Worm (Caenorhabditis elegans) whole organism, midembryonic: Measurements from ENCODE around the gene R04F11.5.

Source experiments
- T22C8.4 ChIP-seq: fragments of 200-800 bp; sonication (Bioruptor generic); IDR thresholded peaks from 2 replicates; pipeline ENCODE4 v1.3.6; 2022; ENCODE audit warnings: missing genetic modification characterization, missing compliant biosample characterization
- cog-1 ChIP-seq: sonication (generic microtip); optimal IDR thresholded peaks from 2 replicates; lab custom pipeline; 2016; ENCODE audit warnings: missing genetic modification characterization, missing compliant biosample characterization
- flt-1 ChIP-seq: fragments of 200-800 bp; sonication (Bioruptor generic); IDR thresholded peaks from 2 replicates; pipeline ENCODE4 v1.3.6; 2022; ENCODE audit warnings: missing genetic modification characterization, missing compliant biosample characterization
- klf-2 ChIP-seq: fragments of 200-800 bp; sonication (Bioruptor generic); conservative IDR thresholded peaks from 2 replicates; pipeline ENCODE4 v1.3.6; 2022; ENCODE audit warnings: missing genetic modification reagents, missing genetic modification characterization, missing compliant biosample characterization
- med-1 ChIP-seq: sonication (generic microtip); optimal IDR thresholded peaks from 2 replicates; lab custom pipeline; 2017; ENCODE audit warnings: missing genetic modification characterization, mild to moderate bottlenecking, missing compliant biosample characterization, antibody characterized with exemption, missing genetic modification reagents; ENCODE audit not compliant: insufficient read depth
- ref-1 ChIP-seq: fragments of 200-800 bp; sonication (Bioruptor generic); conservative IDR thresholded peaks from 2 replicates; pipeline ENCODE4 v1.3.6; 2022; ENCODE audit warnings: missing genetic modification reagents, missing genetic modification characterization, missing compliant biosample characterization
- tab-1 ChIP-seq: fragments of 200-800 bp; sonication (Bioruptor generic); IDR thresholded peaks from 2 replicates; pipeline ENCODE4 v1.3.6; 2022; ENCODE audit warnings: missing genetic modification characterization, missing compliant biosample characterization
- ztf-23 ChIP-seq: fragments of 200-800 bp; sonication (Bioruptor generic); IDR thresholded peaks from 2 replicates; pipeline ENCODE4 v1.3.6; 2022; ENCODE audit warnings: missing genetic modification reagents, missing genetic modification characterization, missing compliant biosample characterization
- ztf-29 ChIP-seq: fragments of 200-800 bp; sonication (Bioruptor generic); IDR thresholded peaks from 2 replicates; pipeline ENCODE4 v1.3.6; 2022; ENCODE audit warnings: missing genetic modification reagents, missing genetic modification characterization, missing compliant biosample characterization

The R04F11.5 gene

DNA sequence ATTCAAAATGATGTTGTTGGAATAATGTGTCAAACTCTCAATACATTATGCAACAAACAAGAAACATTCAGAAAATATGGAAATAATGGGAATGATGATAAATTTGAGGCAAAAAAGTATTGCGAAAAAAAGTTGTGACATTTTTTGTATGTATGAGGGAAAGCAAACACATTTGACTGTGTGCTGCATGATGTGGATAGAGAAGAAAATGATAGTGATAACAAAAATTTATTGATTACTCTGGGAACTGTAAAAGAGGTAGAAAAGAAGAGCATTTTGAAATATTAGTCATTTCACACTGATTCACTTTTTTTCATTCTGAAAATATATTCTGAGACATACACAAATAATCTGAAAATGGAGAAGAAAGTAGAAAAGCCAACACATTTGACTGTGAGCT is 30.0 kb upstream of the R04F11.5 start:
- TF ChIP-seq med-1 = no peak
- TF ChIP-seq T22C8.4 (GFP tag; lab: Robert Waterston, UW) = no peak
- no peak for TF ChIP-seq flt-1 (GFP tag; lab: Robert Waterston, UW)
- no peak for TF ChIP-seq cog-1 (tag; lab: Kevin White, UChicago)

DNA sequence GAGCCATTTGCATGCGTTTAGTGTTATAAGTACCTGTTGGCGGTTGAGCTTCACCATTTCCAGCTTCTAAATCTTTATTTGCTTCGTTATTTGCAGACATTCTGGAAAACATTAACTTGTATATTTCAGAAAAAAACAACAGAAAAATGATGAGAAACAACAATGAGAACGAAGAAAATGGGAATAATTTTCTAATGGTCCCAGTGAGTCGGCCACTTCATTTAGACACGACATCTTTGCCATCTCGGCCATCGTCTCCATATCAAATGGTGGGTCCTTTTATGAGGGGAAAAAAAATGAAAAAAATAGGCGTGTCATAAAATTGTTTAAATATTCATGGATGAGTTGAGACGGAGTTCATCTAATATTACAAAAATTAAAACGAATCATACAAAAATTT is 28.0 kb upstream of the R04F11.5 start, which contains the start of gene snb-2:
TSS of gene snb-2 (minus strand) at position 101 of the 400 bp plus-strand sequence.
- TF ChIP-seq flt-1 (GFP tag; lab: Robert Waterston, UW) (no peak), ztf-29 (no peak), klf-2 (GFP tag; lab: Robert Waterston, UW) (no peak), cog-1 (tag; lab: Kevin White, UChicago) (no peak), ref-1 (GFP tag; lab: Robert Waterston, UW) (no peak), tab-1 (GFP tag; lab: Robert Waterston, UW) (no peak), med-1 (no peak), T22C8.4 (GFP tag; lab: Robert Waterston, UW) (no peak), ztf-23 (GFP tag; lab: Robert Waterston, UW) (no peak)

DNA sequence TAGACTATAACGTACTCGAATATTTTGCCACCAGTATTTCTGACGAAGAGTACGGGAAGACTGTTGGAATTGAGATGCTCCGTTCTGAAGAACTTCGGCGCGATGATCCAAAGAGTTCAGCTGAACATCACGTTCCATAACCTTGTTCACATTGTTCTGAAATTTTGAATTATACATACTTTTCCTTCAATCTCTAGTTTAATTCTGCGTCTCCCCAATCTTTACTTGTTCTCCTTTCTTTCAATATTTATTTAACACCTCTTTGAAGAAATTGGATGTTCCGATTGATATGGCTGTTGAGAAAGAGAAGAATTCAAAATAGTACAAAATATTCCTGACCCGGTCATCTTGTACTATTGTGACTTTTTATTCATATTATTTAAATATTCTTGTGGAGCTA is 27.0 kb upstream of the R04F11.5 start, which contains the start of gene F23H12.3:
TSS of gene F23H12.3 (plus strand) at position 301 of the 400 bp plus-strand sequence.
- TF ChIP-seq klf-2 (GFP tag; lab: Robert Waterston, UW) = no peak
- TF ChIP-seq flt-1 (GFP tag; lab: Robert Waterston, UW) = no peak
- TF ChIP-seq ztf-29 = no peak
- TF ChIP-seq med-1 = no peak
- no peak for TF ChIP-seq ref-1 (GFP tag; lab: Robert Waterston, UW)

DNA sequence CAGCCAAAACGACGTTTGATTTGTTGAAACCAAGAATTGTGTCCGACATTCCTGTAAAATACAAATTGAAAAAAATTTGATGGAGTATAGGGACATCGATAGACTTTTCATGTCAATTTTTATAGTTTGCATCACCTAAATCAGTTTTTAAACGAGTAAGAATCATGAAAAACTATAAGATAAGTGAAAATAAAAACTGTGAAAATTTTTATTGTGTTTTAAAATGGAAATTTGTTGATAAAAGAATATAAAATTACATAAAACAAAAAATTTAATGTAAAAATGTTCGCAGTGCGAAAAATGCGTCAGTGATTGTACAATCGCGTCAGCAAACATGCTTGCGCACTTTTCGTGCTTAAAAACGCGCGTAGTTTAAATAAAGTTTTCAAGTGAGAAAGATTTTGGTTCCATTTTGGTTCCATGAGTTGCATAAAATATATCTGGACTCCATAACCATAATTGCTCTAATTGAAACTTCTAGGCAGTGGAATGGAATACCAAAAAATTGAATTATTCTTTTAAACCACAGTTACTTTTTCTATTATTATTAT is 25.7 kb upstream of the R04F11.5 start, which contains the start of gene tomm-20:
TSS of gene tomm-20 (minus strand) at position 51 of the 551 bp plus-strand sequence.
- peak; percentile 83 for TF ChIP-seq cog-1 (tag; lab: Kevin White, UChicago)
- no peak for TF ChIP-seq tab-1 (GFP tag; lab: Robert Waterston, UW)
- peak; percentile 54 for TF ChIP-seq med-1
- TF ChIP-seq ztf-23 (GFP tag; lab: Robert Waterston, UW) = peak; percentile 88
- peak; percentile 72 for TF ChIP-seq klf-2 (GFP tag; lab: Robert Waterston, UW)
- TF ChIP-seq flt-1 (GFP tag; lab: Robert Waterston, UW) = peak; percentile 87

DNA sequence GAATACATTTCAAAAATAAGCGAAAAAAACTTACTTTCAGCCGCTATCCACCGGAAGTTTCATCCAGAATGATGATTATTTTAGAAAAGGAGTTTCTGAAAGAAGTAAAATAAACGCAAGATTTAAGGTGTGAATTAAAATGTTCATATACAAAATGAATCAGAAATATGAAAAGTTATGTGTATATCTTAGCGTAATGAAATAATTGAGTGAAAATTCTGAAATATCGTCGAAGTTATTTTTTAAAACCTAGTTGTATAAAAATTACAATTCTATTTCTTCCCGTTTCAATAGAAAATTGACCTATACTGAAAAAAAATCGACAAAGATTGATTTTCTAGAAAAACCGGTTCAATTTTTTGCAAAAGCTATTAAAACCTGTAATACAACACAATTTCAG is 20.1 kb upstream of the R04F11.5 start, which contains the start of gene twk-13:
TSS of gene twk-13 (minus strand) at position 101 of the 400 bp plus-strand sequence.
- TF ChIP-seq med-1 (no peak), tab-1 (GFP tag; lab: Robert Waterston, UW) (no peak), flt-1 (GFP tag; lab: Robert Waterston, UW) (no peak), klf-2 (GFP tag; lab: Robert Waterston, UW) (no peak), T22C8.4 (GFP tag; lab: Robert Waterston, UW) (no peak), ref-1 (GFP tag; lab: Robert Waterston, UW) (no peak), ztf-29 (no peak), cog-1 (tag; lab: Kevin White, UChicago) (no peak), ztf-23 (GFP tag; lab: Robert Waterston, UW) (no peak)

DNA sequence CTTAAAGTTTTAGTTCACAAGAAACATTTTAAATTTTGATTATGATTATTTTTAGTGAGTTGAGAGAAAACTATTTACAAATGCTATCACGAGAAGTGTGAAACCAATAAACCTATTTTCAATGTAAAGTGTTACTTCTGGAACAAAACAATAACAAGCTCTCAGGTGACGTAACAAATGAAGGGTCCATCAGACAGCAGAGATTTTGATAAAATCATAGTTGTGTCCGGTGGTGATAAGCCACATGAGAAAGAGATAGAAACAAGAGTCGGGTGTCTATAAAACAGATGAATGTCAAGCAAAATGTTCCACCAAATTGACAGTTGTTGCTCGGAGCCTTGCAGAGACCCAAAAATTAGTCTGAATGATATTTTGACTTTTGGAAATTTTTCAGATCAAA is 16.6 kb upstream of the R04F11.5 start:
- TF ChIP-seq med-1 (no peak), tab-1 (GFP tag; lab: Robert Waterston, UW) (no peak), flt-1 (GFP tag; lab: Robert Waterston, UW) (no peak), T22C8.4 (GFP tag; lab: Robert Waterston, UW) (no peak), ref-1 (GFP tag; lab: Robert Waterston, UW) (no peak), ztf-23 (GFP tag; lab: Robert Waterston, UW) (no peak), ztf-29 (no peak)

DNA sequence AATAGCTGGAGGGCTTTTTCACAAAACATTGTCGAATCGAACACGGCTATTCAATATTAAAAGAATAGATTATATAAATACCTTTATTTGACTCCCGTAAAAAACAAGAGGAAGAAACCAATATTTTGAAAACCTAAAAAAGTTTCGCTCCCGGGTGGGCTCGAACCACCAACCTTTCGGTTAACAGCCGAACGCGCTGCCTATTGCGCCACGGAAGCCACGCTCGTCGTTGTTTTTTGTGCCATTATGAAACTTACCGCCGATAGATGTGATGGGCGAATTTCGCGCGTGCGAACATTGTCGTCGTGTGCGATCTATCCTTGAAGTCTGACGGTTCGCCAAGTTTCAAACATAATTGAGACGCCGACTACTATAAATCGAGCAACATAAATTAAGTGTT is 14.0 kb upstream of the R04F11.5 start:
- TF ChIP-seq cog-1 (tag; lab: Kevin White, UChicago) (no peak), flt-1 (GFP tag; lab: Robert Waterston, UW) (peak; percentile 79), med-1 (no peak), ref-1 (GFP tag; lab: Robert Waterston, UW) (peak; percentile 46; the same call in 1 of the 2 replicates), tab-1 (GFP tag; lab: Robert Waterston, UW) (peak; percentile 61; the same call in 1 of the 2 replicates), ztf-23 (GFP tag; lab: Robert Waterston, UW) (peak; percentile 71), klf-2 (GFP tag; lab: Robert Waterston, UW) (no peak)

DNA sequence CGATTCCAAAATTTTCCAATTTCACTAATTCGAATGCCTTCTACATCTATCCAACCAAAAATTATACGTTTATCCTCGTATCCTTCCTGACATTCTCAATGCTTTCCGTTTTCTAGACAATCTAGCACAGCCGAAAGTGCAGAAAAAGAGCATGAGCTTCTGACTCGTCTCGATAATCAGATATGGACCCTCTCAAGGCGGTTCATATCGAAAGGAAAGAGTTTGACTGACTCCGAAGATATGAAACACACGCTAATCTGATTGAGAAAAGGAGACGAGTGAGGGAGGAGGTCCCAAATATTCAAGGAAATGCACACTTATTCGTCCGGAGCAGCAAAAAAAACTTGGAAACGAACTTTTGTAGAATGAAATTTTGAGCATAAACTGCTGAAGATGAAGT is 11.4 kb upstream of the R04F11.5 start:
- TF ChIP-seq cog-1 (tag; lab: Kevin White, UChicago) (no peak), tab-1 (GFP tag; lab: Robert Waterston, UW) (no peak), flt-1 (GFP tag; lab: Robert Waterston, UW) (no peak), ztf-29 (no peak), ztf-23 (GFP tag; lab: Robert Waterston, UW) (no peak), med-1 (no peak), ref-1 (GFP tag; lab: Robert Waterston, UW) (no peak), klf-2 (GFP tag; lab: Robert Waterston, UW) (no peak), T22C8.4 (GFP tag; lab: Robert Waterston, UW) (no peak)

DNA sequence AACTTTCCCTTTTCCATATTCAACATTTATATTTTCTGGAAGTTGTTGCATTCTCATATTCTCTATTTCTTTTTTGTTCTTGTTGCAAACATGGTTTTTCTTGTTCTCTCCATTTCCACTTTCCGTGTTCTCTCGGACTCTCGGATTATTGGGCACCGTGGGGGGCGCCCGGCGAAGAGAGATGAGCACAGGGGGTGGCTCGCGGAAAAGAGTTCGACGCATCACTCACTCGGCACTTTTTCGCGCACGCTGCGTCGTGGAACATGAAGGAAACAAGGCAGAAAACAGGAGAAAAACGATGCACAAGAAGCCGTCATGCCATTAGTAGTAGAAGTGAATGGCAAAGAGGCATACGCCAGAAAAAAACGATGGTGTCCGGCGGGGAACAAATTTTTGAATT is 8.8 kb upstream of the R04F11.5 start:
- no peak for TF ChIP-seq flt-1 (GFP tag; lab: Robert Waterston, UW)
- no peak for TF ChIP-seq cog-1 (tag; lab: Kevin White, UChicago)
- TF ChIP-seq klf-2 (GFP tag; lab: Robert Waterston, UW) = no peak
- TF ChIP-seq tab-1 (GFP tag; lab: Robert Waterston, UW) = no peak
- no peak for TF ChIP-seq ztf-29
- no peak for TF ChIP-seq ref-1 (GFP tag; lab: Robert Waterston, UW)
- no peak for TF ChIP-seq med-1
- no peak for TF ChIP-seq T22C8.4 (GFP tag; lab: Robert Waterston, UW)
- no peak for TF ChIP-seq ztf-23 (GFP tag; lab: Robert Waterston, UW)
